Worm (Caenorhabditis elegans): ENCODE measurements around the gene srbc-76.

DNA sequence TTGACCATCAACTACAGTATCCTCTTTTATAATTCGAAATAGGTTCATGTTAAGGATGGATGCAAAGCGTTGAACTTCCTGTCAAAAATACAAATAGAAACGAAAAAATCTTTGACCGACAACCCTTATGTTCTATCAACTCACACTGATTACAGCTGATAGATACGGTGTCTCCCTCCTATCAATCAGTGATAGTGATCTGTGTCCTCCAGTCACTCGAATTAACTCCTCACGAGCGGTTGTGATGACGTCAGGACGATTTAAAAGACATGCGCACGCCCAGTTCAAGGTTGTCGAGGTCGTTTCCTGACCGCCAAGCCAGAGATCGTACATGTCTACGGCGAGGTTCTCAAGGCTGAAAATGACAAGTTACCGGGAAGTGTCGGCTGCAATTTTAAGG lies 33.8 kb downstream of the srbc-76 start:
- TF ChIP-seq flt-1 (GFP tag; IDR thresholded peaks at IDR 0.05) (no peak), cog-1 (tag; optimal IDR thresholded peaks at IDR 0.05) (no peak), T22C8.4 (GFP tag; IDR thresholded peaks at IDR 0.05) (no peak), ztf-29 (GFP tag; IDR thresholded peaks at IDR 0.05) (no peak), ztf-23 (GFP tag; IDR thresholded peaks at IDR 0.05) (no peak), med-1 (GFP tag; optimal IDR thresholded peaks at IDR 0.05; ENCODE audit: insufficient read depth) (no peak), klf-2 (GFP tag; conservative IDR thresholded peaks at IDR 0.05) (no peak)
